Fruit fly (Drosophila melanogaster) whole organism, embryonic: ENCODE measurements around the gene Rab14.

Experiments
- Asciz ChIP-seq: fragments of 200-800 bp; sonication (Bioruptor generic); optimal IDR thresholded peaks from 2 replicates; lab custom pipeline; 2017; ENCODE audit warnings: missing biosample characterization, mild to moderate bottlenecking, missing genetic modification characterization, missing genetic modification reagents
- Bgb ChIP-seq: fragments of 200-800 bp; sonication (Bioruptor generic); IDR thresholded peaks from 2 replicates; pipeline ENCODE4 v1.3.6; 2022; ENCODE audit warnings: missing biosample characterization, missing genetic modification characterization; ENCODE audit not compliant: partially characterized antibody
- CG10321 ChIP-seq: fragments of 200-800 bp; sonication (Bioruptor generic); IDR thresholded peaks from 2 replicates; pipeline ENCODE4 v1.3.6; 2022; ENCODE audit warnings: missing biosample characterization, missing genetic modification characterization
- CG11085 ChIP-seq: fragments of 200-800 bp; sonication (Bioruptor generic); IDR thresholded peaks from 2 replicates; pipeline ENCODE4 v1.3.6; 2022; ENCODE audit warnings: missing biosample characterization, missing genetic modification characterization
- CG11398 ChIP-seq: fragments of 200-800 bp; sonication (Bioruptor generic); optimal IDR thresholded peaks from 2 replicates; lab custom pipeline; 2016; ENCODE audit warnings: missing biosample characterization, missing genetic modification characterization
- CG11504 ChIP-seq: fragments of 200-800 bp; sonication (Bioruptor generic); optimal IDR thresholded peaks from 3 replicates; lab custom pipeline; 2019; ENCODE audit warnings: missing biosample characterization, mild to moderate bottlenecking, missing genetic modification characterization, moderate library complexity
- CG11696 ChIP-seq: fragments of 200-800 bp; sonication (Bioruptor generic); IDR thresholded peaks from 2 replicates; pipeline ENCODE4 v1.3.6; 2022; ENCODE audit warnings: missing biosample characterization, missing genetic modification characterization
- CG13424 ChIP-seq: fragments of 200-800 bp; sonication (Bioruptor generic); optimal IDR thresholded peaks from 2 replicates; lab custom pipeline; 2019; ENCODE audit warnings: missing biosample characterization, mild to moderate bottlenecking, missing genetic modification characterization, moderate library complexity
- CG15073 ChIP-seq: fragments of 200-800 bp; sonication (Bioruptor generic); optimal IDR thresholded peaks from 2 replicates; lab custom pipeline; 2016; ENCODE audit warnings: missing biosample characterization, missing genetic modification characterization
- CG17829 ChIP-seq: fragments of 200-800 bp; optimal IDR thresholded peaks from 2 replicates; lab custom pipeline; 2019; ENCODE audit warnings: missing biosample characterization, mild to moderate bottlenecking, missing genetic modification characterization, moderate library complexity
- CG18262 ChIP-seq: fragments of 200-800 bp; optimal IDR thresholded peaks from 3 replicates; lab custom pipeline; 2019; ENCODE audit warnings: missing biosample characterization, mild to moderate bottlenecking, missing genetic modification characterization, moderate library complexity
- CG2889 ChIP-seq: fragments of 200-800 bp; sonication (Bioruptor generic); IDR thresholded peaks from 3 replicates; pipeline ENCODE4 v1.3.6; 2022; ENCODE audit warnings: missing biosample characterization, missing genetic modification characterization
- CG31441 ChIP-seq: fragments of 200-800 bp; sonication (Bioruptor generic); IDR thresholded peaks from 2 replicates; pipeline ENCODE4 v1.3.6; 2022; ENCODE audit warnings: missing biosample characterization, missing genetic modification characterization
- CG32772 ChIP-seq: fragments of 200-800 bp; sonication (Bioruptor generic); IDR thresholded peaks from 2 replicates; pipeline ENCODE4 v1.3.6; 2022; ENCODE audit warnings: missing biosample characterization, missing genetic modification characterization
- CG33557 ChIP-seq: fragments of 200-800 bp; sonication (Bioruptor generic); optimal IDR thresholded peaks from 2 replicates; lab custom pipeline; 2019; ENCODE audit warnings: missing biosample characterization, mild to moderate bottlenecking, missing genetic modification characterization, moderate library complexity
- CG4617 ChIP-seq: fragments of 200-800 bp; sonication (Bioruptor generic); optimal IDR thresholded peaks from 3 replicates; lab custom pipeline; 2016; ENCODE audit warnings: missing biosample characterization, missing genetic modification characterization, borderline replicate concordance
- CG7786 ChIP-seq: fragments of 200-800 bp; sonication (Bioruptor generic); optimal IDR thresholded peaks from 2 replicates; lab custom pipeline; 2016; ENCODE audit warnings: missing biosample characterization, missing genetic modification characterization
- D19B ChIP-seq: fragments of 200-800 bp; sonication (Bioruptor generic); optimal IDR thresholded peaks from 2 replicates; lab custom pipeline; 2017; ENCODE audit warnings: missing biosample characterization, mild to moderate bottlenecking, missing genetic modification characterization
- Dref ChIP-seq: fragments of 200-800 bp; sonication (Bioruptor generic); IDR thresholded peaks from 2 replicates; pipeline ENCODE4 v1.3.6; 2022; ENCODE audit warnings: missing biosample characterization, missing genetic modification characterization
- Drgx ChIP-seq: fragments of 200-800 bp; sonication (Bioruptor generic); IDR thresholded peaks from 2 replicates; pipeline ENCODE4 v1.3.6; 2022; ENCODE audit warnings: missing biosample characterization, missing genetic modification characterization
- Fer2 ChIP-seq: fragments of 200-800 bp; sonication (Bioruptor generic); optimal IDR thresholded peaks from 2 replicates; lab custom pipeline; 2018; ENCODE audit warnings: missing biosample characterization, mild to moderate bottlenecking, missing genetic modification characterization, moderate library complexity
- Fer3 ChIP-seq: fragments of 200-800 bp; sonication (Bioruptor generic); optimal IDR thresholded peaks from 2 replicates; lab custom pipeline; 2018; ENCODE audit warnings: missing biosample characterization, mild to moderate bottlenecking, missing genetic modification characterization, moderate library complexity
- Gug ChIP-seq: fragments of 200-800 bp; sonication (Bioruptor generic); IDR thresholded peaks from 4 replicates; pipeline ENCODE4 v1.3.6; 2022; ENCODE audit warnings: missing biosample characterization, missing genetic modification characterization
- HmgZ ChIP-seq: fragments of 200-800 bp; sonication (Bioruptor generic); optimal IDR thresholded peaks from 2 replicates; lab custom pipeline; 2018; ENCODE audit warnings: missing biosample characterization, mild to moderate bottlenecking, missing genetic modification characterization
- Hmr ChIP-seq: fragments of 200-800 bp; sonication (Bioruptor generic); optimal IDR thresholded peaks from 3 replicates; lab custom pipeline; 2017; ENCODE audit warnings: mild to moderate bottlenecking, missing biosample characterization, missing genetic modification reagents, missing genetic modification characterization
- Hr78 ChIP-seq, 2 experiments: fragments of 200-800 bp in 1 of 2; fragments of >200 bp in 1 of 2; sonication (Bioruptor generic) in 1 of 2; optimal IDR thresholded peaks; 2 replicates each; lab custom pipeline; 2017 to 2019; ENCODE audit warnings: missing biosample characterization in 2 of 2, missing genetic modification characterization in 2 of 2, mild to moderate bottlenecking in 1 of 2, moderate library complexity in 1 of 2
- Ssrp ChIP-seq: fragments of 200-800 bp; sonication (Bioruptor generic); optimal IDR thresholded peaks from 2 replicates; lab custom pipeline; 2018; ENCODE audit warnings: missing biosample characterization, mild to moderate bottlenecking, missing genetic modification characterization, moderate library complexity
- Vsx1 ChIP-seq: fragments of 200-800 bp; sonication (Bioruptor generic); optimal IDR thresholded peaks from 2 replicates; lab custom pipeline; 2017; ENCODE audit warnings: missing biosample characterization, mild to moderate bottlenecking, missing genetic modification characterization, missing genetic modification reagents
- ab ChIP-seq: fragments of 200-800 bp; sonication (Bioruptor generic); optimal IDR thresholded peaks from 2 replicates; lab custom pipeline; 2016; ENCODE audit warnings: missing biosample characterization, missing genetic modification characterization
- abd-A ChIP-seq: fragments of 200-800 bp; sonication (Bioruptor generic); optimal IDR thresholded peaks from 3 replicates; lab custom pipeline; 2019; ENCODE audit warnings: missing biosample characterization, mild to moderate bottlenecking, missing genetic modification characterization, moderate library complexity
- bcd ChIP-seq: fragments of 200-800 bp; sonication (Bioruptor generic); optimal IDR thresholded peaks from 2 replicates; lab custom pipeline; 2017; ENCODE audit warnings: missing biosample characterization, mild to moderate bottlenecking, missing genetic modification characterization
- cg ChIP-seq: fragments of 200-800 bp; sonication (Bioruptor generic); optimal IDR thresholded peaks from 3 replicates; lab custom pipeline; 2019; ENCODE audit warnings: missing biosample characterization, mild to moderate bottlenecking, missing genetic modification characterization, moderate library complexity
- chif ChIP-seq, 2 experiments: fragments of 200-800 bp; sonication (Bioruptor generic); optimal IDR thresholded peaks; 3 replicates each; lab custom pipeline; 2016; ENCODE audit warnings: missing biosample characterization in 2 of 2, missing genetic modification characterization in 2 of 2
- danr ChIP-seq: fragments of 200-800 bp; sonication (Bioruptor generic); IDR thresholded peaks from 2 replicates; pipeline ENCODE4 v1.3.6; 2022; ENCODE audit warnings: missing biosample characterization, missing genetic modification characterization
- fru ChIP-seq: fragments of >200 bp; optimal IDR thresholded peaks from 2 replicates; lab custom pipeline; 2017
- gem ChIP-seq: fragments of 200-800 bp; sonication (Bioruptor generic); optimal IDR thresholded peaks from 2 replicates; lab custom pipeline; 2019; ENCODE audit warnings: missing biosample characterization, mild to moderate bottlenecking, missing genetic modification characterization, moderate library complexity
- ind ChIP-seq: fragments of 200-800 bp; sonication (Bioruptor generic); optimal IDR thresholded peaks from 3 replicates; lab custom pipeline; 2016; ENCODE audit warnings: missing biosample characterization, missing genetic modification characterization
- lmd ChIP-seq: fragments of 200-800 bp; sonication (Bioruptor generic); IDR thresholded peaks from 2 replicates; pipeline ENCODE4 v1.3.6; 2022; ENCODE audit warnings: missing biosample characterization, missing genetic modification characterization
- odd ChIP-seq: fragments of 200-800 bp; sonication (Bioruptor generic); optimal IDR thresholded peaks from 2 replicates; lab custom pipeline; 2017; ENCODE audit warnings: missing biosample characterization, mild to moderate bottlenecking, missing genetic modification characterization
- pum ChIP-seq: fragments of 200-800 bp; sonication (Bioruptor generic); optimal IDR thresholded peaks from 2 replicates; lab custom pipeline; 2016; ENCODE audit warnings: missing biosample characterization, missing genetic modification characterization
- schlank ChIP-seq: fragments of 200-800 bp; sonication (Bioruptor generic); optimal IDR thresholded peaks from 2 replicates; lab custom pipeline; 2018; ENCODE audit warnings: missing biosample characterization, mild to moderate bottlenecking, missing genetic modification characterization
- scrt ChIP-seq: fragments of 200-800 bp; sonication (Bioruptor generic); optimal IDR thresholded peaks from 2 replicates; lab custom pipeline; 2018; ENCODE audit warnings: missing biosample characterization, mild to moderate bottlenecking, missing genetic modification characterization, moderate library complexity
- seq ChIP-seq: fragments of 200-800 bp; sonication (Bioruptor generic); IDR thresholded peaks from 2 replicates; pipeline ENCODE4 v1.3.6; 2022; ENCODE audit warnings: missing biosample characterization, missing genetic modification characterization
- sim ChIP-seq: fragments of 200-800 bp; sonication (Bioruptor generic); IDR thresholded peaks from 2 replicates; pipeline ENCODE4 v1.3.6; 2022; ENCODE audit warnings: missing biosample characterization, missing genetic modification characterization
- sob ChIP-seq: fragments of 200-800 bp; sonication (Bioruptor generic); IDR thresholded peaks from 2 replicates; pipeline ENCODE4 v1.3.6; 2022; ENCODE audit warnings: missing biosample characterization, missing genetic modification characterization
- sr ChIP-seq: fragments of 200-800 bp; sonication (Bioruptor generic); IDR thresholded peaks from 3 replicates; pipeline ENCODE4 v1.3.6; 2022; ENCODE audit warnings: missing biosample characterization, missing genetic modification characterization
- tgo ChIP-seq: fragments of 200-800 bp; sonication (Bioruptor generic); IDR thresholded peaks from 3 replicates; pipeline ENCODE4 v1.3.6; 2022; ENCODE audit warnings: missing biosample characterization, missing genetic modification characterization
- trh ChIP-seq: fragments of 200-800 bp; sonication (Bioruptor generic); optimal IDR thresholded peaks from 2 replicates; lab custom pipeline; 2016; ENCODE audit warnings: missing biosample characterization, missing genetic modification characterization
- twi ChIP-seq: fragments of 200-800 bp; optimal IDR thresholded peaks from 2 replicates; lab custom pipeline; 2019; ENCODE audit warnings: missing biosample characterization, mild to moderate bottlenecking, missing genetic modification characterization, moderate library complexity

Gene Rab14

DNA sequence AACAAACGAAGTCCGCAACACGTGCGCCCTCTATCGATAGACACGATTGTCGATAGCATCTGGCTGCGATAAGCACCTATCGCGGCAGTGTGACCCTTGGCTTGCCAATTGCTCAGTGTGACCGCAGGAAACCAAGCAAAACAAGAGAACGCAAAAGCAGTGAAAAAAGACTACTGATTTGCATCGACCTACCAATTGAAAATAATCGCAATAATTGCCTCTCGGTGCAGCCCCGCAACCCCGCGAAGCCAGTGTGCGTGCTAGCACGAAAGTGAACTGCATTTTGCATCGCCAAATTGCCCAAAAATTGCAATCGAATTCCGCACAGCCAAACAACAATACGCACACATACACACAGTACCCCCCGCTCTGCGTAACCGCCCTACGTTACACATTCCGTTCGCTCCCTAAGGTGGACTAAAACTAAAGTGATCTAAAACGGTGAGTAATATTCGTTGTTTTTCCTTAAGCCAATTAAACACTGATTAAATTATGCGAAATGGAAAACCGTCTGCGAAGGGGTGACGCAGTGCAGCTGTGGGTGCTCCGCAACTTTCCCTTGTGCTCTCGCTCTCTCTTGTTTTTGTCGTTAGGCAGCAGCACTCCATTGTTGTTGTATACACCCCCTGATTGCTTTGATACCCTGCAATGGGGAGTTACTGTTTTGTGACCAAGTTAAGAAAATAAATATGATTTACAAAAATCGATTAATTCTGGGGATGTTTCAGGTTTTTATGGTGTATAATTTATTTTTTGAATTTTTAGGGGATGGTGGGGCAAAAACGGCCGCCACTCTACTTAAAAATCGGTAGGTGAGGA lies at the start of gene Rab14 (continued):
- TF ChIP-seq CG11398 (peak; percentile 68), D19B (GFP tag; lab: Kevin White, UChicago) (peak; percentile 89), Drgx (peak; percentile 85), trh (peak; percentile 60), bcd (GFP tag; lab: Kevin White, UChicago) (peak; percentile 72), Gug (GFP tag; lab: Robert Waterston, UW) (peak; percentile 76; the same call in 3 of the 4 replicates), CG13424 (tag; lab: Kevin White, UChicago) (peak; percentile 88), odd (peak; percentile 82), pum (GFP tag; lab: Kevin White, UChicago) (peak; percentile 64), schlank (tag; lab: Kevin White, UChicago) (peak; percentile 80), Fer2 (tag; lab: Kevin White, UChicago) (peak; percentile 75), Hr78 (GFP tag; optimal IDR thresholded peaks at IDR 0.05; lab: Kevin White, UChicago) (no peak), Asciz (GFP tag; lab: Kevin White, UChicago) (peak; percentile 76), Hmr (GFP tag; lab: Kevin White, UChicago) (peak; percentile 89), CG10321 (GFP tag; lab: Robert Waterston, UW) (peak; percentile 62), CG4617 (GFP tag; lab: Kevin White, UChicago) (peak; percentile 96), Fer3 (tag; lab: Kevin White, UChicago) (peak; percentile 85), Ssrp (tag; lab: Kevin White, UChicago) (peak; percentile 73), tgo (peak; percentile 78), HmgZ (tag; lab: Kevin White, UChicago) (peak; percentile 73), twi (tag; lab: Kevin White, UChicago) (peak; percentile 51), CG11085 (peak; percentile 62), Bgb (GFP tag; lab: Robert Waterston, UW) (peak; percentile 91), danr (GFP tag; lab: Robert Waterston, UW) (peak; percentile 14; the same call in 1 of the 2 replicates), lmd (GFP tag; lab: Robert Waterston, UW) (peak; percentile 78), Vsx1 (GFP tag; lab: Kevin White, UChicago) (peak; percentile 70), CG32772 (GFP tag; lab: Robert Waterston, UW) (peak; percentile 49), seq (GFP tag; lab: Robert Waterston, UW) (peak; percentile 82), abd-A (tag; lab: Kevin White, UChicago) (peak; percentile 22), CG33557 (peak; percentile 53), Dref (peak; percentile 95), cg (peak; percentile 92), CG17829 (peak; percentile 73), CG31441 (peak; percentile 70), chif (GFP tag; optimal IDR thresholded peaks at IDR 0.05; lab: Kevin White, UChicago) (peak; percentile 73 to 77), gem (peak; percentile 91), CG15073 (GFP tag; lab: Kevin White, UChicago) (no peak), CG2889 (GFP tag; lab: Robert Waterston, UW) (peak; percentile 70), CG18262 (peak; percentile 80), scrt (peak; percentile 57), sr (GFP tag; lab: Robert Waterston, UW) (peak; percentile 35; the same call in 2 of the 3 replicates), sob (GFP tag; lab: Robert Waterston, UW) (peak; percentile 78), fru (no peak), ab (no peak), sim (GFP tag; lab: Robert Waterston, UW) (peak; percentile 58; the same call in 1 of the 2 replicates), CG11696 (GFP tag; lab: Robert Waterston, UW) (peak; percentile 75), CG11504 (tag; lab: Kevin White, UChicago) (peak; percentile 87), CG7786 (GFP tag; lab: Kevin White, UChicago) (peak; percentile 65), ind (GFP tag; lab: Kevin White, UChicago) (peak; percentile 70)
